Fruit fly (Drosophila melanogaster): ENCODE results near the gene smp-30.

Gene smp-30

DNA sequence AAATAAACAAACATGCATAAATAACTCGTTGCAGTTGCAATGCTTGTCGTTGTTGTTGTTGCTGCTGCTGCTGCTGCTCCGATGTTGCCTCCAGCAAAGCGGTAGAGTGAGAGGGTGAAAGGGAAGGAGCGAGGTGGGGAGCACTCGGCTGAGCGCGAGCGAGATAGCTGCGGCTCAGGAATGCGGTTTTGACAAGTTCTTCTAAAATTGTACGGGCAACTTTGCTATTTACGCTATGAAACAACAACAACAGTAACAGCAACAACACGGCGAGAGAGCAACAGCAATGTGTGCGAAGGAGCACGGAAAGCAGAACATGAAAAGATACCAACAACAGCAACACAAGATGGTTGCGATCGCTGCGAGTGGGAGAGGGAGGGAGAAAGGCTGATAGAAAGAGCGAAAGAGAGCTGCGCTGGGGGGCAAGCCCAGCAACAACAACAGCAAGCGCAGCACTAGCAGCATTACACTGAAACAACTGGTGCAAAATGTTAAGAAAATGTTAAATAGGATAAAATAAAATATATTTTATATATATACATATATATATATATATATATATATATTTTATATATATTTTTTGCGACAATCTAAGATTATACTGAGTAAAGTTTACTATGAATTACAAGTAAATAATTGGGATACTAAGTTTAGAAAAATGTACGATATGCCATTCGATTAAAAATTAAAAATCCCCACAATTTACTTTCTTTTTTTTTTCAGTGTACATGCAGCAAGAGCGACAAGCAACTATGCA, 36.7 kb downstream of the smp-30 start (continued):
- TF ChIP-seq HHEX (GFP tag; optimal IDR thresholded peaks at IDR 0.05) (peak; percentile 60), CG32532 (GFP tag; IDR thresholded peaks at IDR 0.05) (peak; percentile 33; the same call in 1 of the 2 replicates), fru (optimal IDR thresholded peaks at IDR 0.05) (no peak), CG7928 (GFP tag; optimal IDR thresholded peaks at IDR 0.05) (peak; percentile 27), p53 (GFP tag; optimal IDR thresholded peaks at IDR 0.05) (peak; percentile 8), CG5180 (GFP tag; optimal IDR thresholded peaks at IDR 0.05) (peak; percentile 3), kah (GFP tag; optimal IDR thresholded peaks at IDR 0.05) (peak; percentile 32), CG10274 (GFP tag; optimal IDR thresholded peaks at IDR 0.05) (peak; percentile 41), CG10431 (GFP tag; optimal IDR thresholded peaks at IDR 0.05) (peak; percentile 43), CG31224 (GFP tag; IDR thresholded peaks at IDR 0.05) (no peak), chm (GFP tag; IDR thresholded peaks at IDR 0.05) (peak; percentile 86), ssp (GFP tag; IDR thresholded peaks at IDR 0.05) (peak; percentile 42; the same call in 1 of the 2 replicates), CG6683 (GFP tag; optimal IDR thresholded peaks at IDR 0.05) (peak; percentile 39), unpg (GFP tag; optimal IDR thresholded peaks at IDR 0.05) (peak; percentile 81), pho (GFP tag; optimal IDR thresholded peaks at IDR 0.05) (peak; percentile 2), CG10565 (GFP tag; optimal IDR thresholded peaks at IDR 0.05) (peak; percentile 18), lilli (GFP tag; optimal IDR thresholded peaks at IDR 0.05) (no peak), corto (GFP tag; optimal IDR thresholded peaks at IDR 0.05) (no peak), tin (GFP tag; optimal IDR thresholded peaks at IDR 0.05) (peak; percentile 88), CG17361 (GFP tag; IDR thresholded peaks at IDR 0.05) (peak; percentile 82), HLH4C (GFP tag; IDR thresholded peaks at IDR 0.05; ENCODE audit: partially characterized antibody) (no peak), CG6813 (GFP tag; optimal IDR thresholded peaks at IDR 0.05) (peak; percentile 69), CG15601 (tag; optimal IDR thresholded peaks at IDR 0.05) (peak; percentile 62), CG33557 (GFP tag; optimal IDR thresholded peaks at IDR 0.05) (peak; percentile 82), CG4424 (GFP tag; optimal IDR thresholded peaks at IDR 0.05) (peak; percentile 83), CG18764 (GFP tag; optimal IDR thresholded peaks at IDR 0.05) (peak; percentile 85), slou (GFP tag; optimal IDR thresholded peaks at IDR 0.05) (no peak), bcd (GFP tag; optimal IDR thresholded peaks at IDR 0.05) (peak; percentile 66), Atf3 (GFP tag; optimal IDR thresholded peaks at IDR 0.05) (no peak), Mrtf (GFP tag; IDR thresholded peaks at IDR 0.05) (no peak), maf-S (GFP tag; optimal IDR thresholded peaks at IDR 0.05) (peak; percentile 32), CG6654 (GFP tag; optimal IDR thresholded peaks at IDR 0.05) (peak; percentile 74), CG1647 (GFP tag; optimal IDR thresholded peaks at IDR 0.05) (peak; percentile 26), Fer2 (tag; optimal IDR thresholded peaks at IDR 0.05) (peak; percentile 1), Hr51 (GFP tag; optimal IDR thresholded peaks at IDR 0.05) (peak in 1 of 2 experiments; percentile 60), CG17385 (GFP tag; optimal IDR thresholded peaks at IDR 0.05) (peak; percentile 53), grau (tag; optimal IDR thresholded peaks at IDR 0.05) (peak; percentile 62), CG9727 (GFP tag; optimal IDR thresholded peaks at IDR 0.05) (peak; percentile 89), CG13775 (GFP tag; optimal IDR thresholded peaks at IDR 0.05) (peak; percentile 19), fd64A (GFP tag; optimal IDR thresholded peaks at IDR 0.05) (peak; percentile 59), CG4617 (GFP tag; optimal IDR thresholded peaks at IDR 0.05; ENCODE audit: borderline replicate concordance) (no peak), az2 (GFP tag; optimal IDR thresholded peaks at IDR 0.05) (no peak), gsb-n (tag; optimal IDR thresholded peaks at IDR 0.05) (peak; percentile 80), wdn (GFP tag; IDR thresholded peaks at IDR 0.05) (no peak), sna (GFP tag; IDR thresholded peaks at IDR 0.05; ENCODE audit: partially characterized antibody) (no peak), Chrac-16 (GFP tag; optimal IDR thresholded peaks at IDR 0.05) (peak; percentile 13), CG31441 (GFP tag; IDR thresholded peaks at IDR 0.05) (peak; percentile 75), chif (GFP tag; optimal IDR thresholded peaks at IDR 0.05) (peak in 1 of 2 experiments; percentile 32), nau (GFP tag; optimal IDR thresholded peaks at IDR 0.05) (peak; percentile 60)

Measured in whole organism, embryonic.